Worm (Caenorhabditis elegans): ENCODE data around the gene M163.11.

M163.11 gene

ce11 chrX:14476625-14477257 is 2.4 kb upstream of the M163.11 start (continued):
- TF ChIP-seq pha-4 (GFP tag; IDR thresholded peaks at IDR 0.05) (peak; percentile 76; the same call in 1 of the 2 replicates), pha-4 (tag; optimal IDR thresholded peaks at IDR 0.05) (no peak), mes-2 (tag; optimal IDR thresholded peaks at IDR 0.05; ENCODE audit: poor library complexity, severe bottlenecking) (no peak), daf-12 (tag; optimal IDR thresholded peaks at IDR 0.05) (no peak), ztf-11 (tag; optimal IDR thresholded peaks at IDR 0.05) (no peak), dpl-1 (GFP tag; optimal IDR thresholded peaks at IDR 0.05) (no peak), jun-1 (tag; optimal IDR thresholded peaks at IDR 0.05) (no peak), ceh-44 (GFP tag; IDR thresholded peaks at IDR 0.05) (no peak), Y5F2A.4 (GFP tag; optimal IDR thresholded peaks at IDR 0.05) (peak; percentile 38), spr-3 (GFP tag; optimal IDR thresholded peaks at IDR 0.05) (peak; percentile 73), fos-1 (tag; optimal IDR thresholded peaks at IDR 0.05) (no peak), lin-39 (tag; optimal IDR thresholded peaks at IDR 0.05) (no peak), fkh-10 (GFP tag; optimal IDR thresholded peaks at IDR 0.05) (no peak), aha-1 (tag) (peak; percentile 85), ceh-32 (tag; optimal IDR thresholded peaks at IDR 0.05; ENCODE audit: poor library complexity) (no peak), gei-8 (GFP tag; optimal IDR thresholded peaks at IDR 0.05) (no peak), nhr-42 (GFP tag; IDR thresholded peaks at IDR 0.05) (0 out of 2 replicates have a peak, but pooled peaks have one; percentile 57), pqm-1 (tag; optimal IDR thresholded peaks at IDR 0.05) (no peak), spr-1 (tag; optimal IDR thresholded peaks at IDR 0.05) (peak; percentile 41), T20F7.1 (GFP tag; optimal IDR thresholded peaks at IDR 0.05) (peak; percentile 23), nhr-76 (tag; optimal IDR thresholded peaks at IDR 0.05) (no peak), mxl-2 (GFP tag; conservative IDR thresholded peaks at IDR 0.05) (0 out of 2 replicates have a peak, but pooled peaks have one; percentile 45), daf-16 (GFP tag; optimal IDR thresholded peaks at IDR 0.05) (peak in 1 of 2 experiments; percentile 47), daf-16 (tag; optimal IDR thresholded peaks at IDR 0.05) (peak; percentile 78), arid-1 (GFP tag; conservative IDR thresholded peaks at IDR 0.05) (no peak), nhr-48 (tag; optimal IDR thresholded peaks at IDR 0.05) (peak; percentile 47), lir-3 (tag; optimal IDR thresholded peaks at IDR 0.05) (peak; percentile 28), cey-2 (tag; optimal IDR thresholded peaks at IDR 0.05; ENCODE audit: borderline replicate concordance, insufficient read depth) (no peak), zag-1 (tag; optimal IDR thresholded peaks at IDR 0.05) (no peak), nhr-28 (tag; optimal IDR thresholded peaks at IDR 0.05) (peak; percentile 52), hif-1 (tag; optimal IDR thresholded peaks at IDR 0.05) (no peak), dmd-6 (GFP tag; IDR thresholded peaks at IDR 0.05) (peak; percentile 63), zip-2 (tag; optimal IDR thresholded peaks at IDR 0.05) (peak; percentile 100), T26A8.4 (GFP tag; IDR thresholded peaks at IDR 0.05) (0 out of 2 replicates have a peak, but pooled peaks have one; percentile 67), php-3 (GFP tag; IDR thresholded peaks at IDR 0.05) (peak; percentile 61; the same call in 1 of the 2 replicates), sdz-12 (GFP tag; optimal IDR thresholded peaks at IDR 0.05) (peak; percentile 39), unc-130 (GFP tag; optimal IDR thresholded peaks at IDR 0.05) (no peak), ceh-20 (GFP tag; IDR thresholded peaks at IDR 0.05) (no peak; the same call in 1 of the 2 replicates), lsy-2 (tag; optimal IDR thresholded peaks at IDR 0.05) (no peak), Y75B8A.6 (GFP tag; IDR thresholded peaks at IDR 0.05) (no peak), ama-1 (optimal IDR thresholded peaks at IDR 0.05) (no peak), ceh-82 (tag; optimal IDR thresholded peaks at IDR 0.05) (no peak), ces-1 (GFP tag; optimal IDR thresholded peaks at IDR 0.05) (no peak), unc-39 (tag; optimal IDR thresholded peaks at IDR 0.05) (no peak), F10B5.3 (tag; optimal IDR thresholded peaks at IDR 0.05) (peak; percentile 11), ztf-7 (tag; optimal IDR thresholded peaks at IDR 0.05) (peak; percentile 92), egl-43 (GFP tag; IDR thresholded peaks at IDR 0.05) (no peak; the same call in 1 of the 2 replicates), ctbp-1 (GFP tag; IDR thresholded peaks at IDR 0.05) (peak; percentile 60; the same call in 1 of the 2 replicates), egl-27 (tag; optimal IDR thresholded peaks at IDR 0.05) (no peak), mdt-29 (GFP tag; IDR thresholded peaks at IDR 0.05) (0 out of 2 replicates have a peak, but pooled peaks have one; percentile 11), mdl-1 (tag; optimal IDR thresholded peaks at IDR 0.05) (peak in 1 of 2 experiments; percentile 1)

All from whole organism, L4 larva.